Worm (Caenorhabditis elegans) whole organism, L4 larva: ENCODE measurements around the gene K09E9.1.

ENCODE experiments used
- D1046.2 ChIP-seq: fragments of 200-800 bp; sonication (Bioruptor generic); IDR thresholded peaks from 2 replicates; pipeline ENCODE4 v1.3.6; 2022; ENCODE audit warnings: missing genetic modification characterization, missing compliant biosample characterization
- R02D3.7 ChIP-seq: fragments of 150-350 bp; sonication (generic microtip); optimal IDR thresholded peaks from 3 replicates; lab custom pipeline; 2014; ENCODE audit warnings: missing biosample characterization, missing genetic modification characterization
- T20F7.1 ChIP-seq: fragments of 200-800 bp; sonication (Bioruptor generic); optimal IDR thresholded peaks from 2 replicates; lab custom pipeline; 2018; ENCODE audit warnings: mild to moderate bottlenecking, missing genetic modification characterization, missing compliant biosample characterization
- Y105C5A.15 ChIP-seq: fragments of 200-800 bp; sonication (Bioruptor generic); IDR thresholded peaks from 2 replicates; pipeline ENCODE4 v1.3.6; 2022; ENCODE audit warnings: missing genetic modification characterization, missing compliant biosample characterization
- Y48G9A.11 ChIP-seq: fragments of 200-800 bp; sonication (Bioruptor generic); IDR thresholded peaks from 2 replicates; pipeline ENCODE4 v1.3.6; 2022; ENCODE audit warnings: missing genetic modification reagents, missing genetic modification characterization, missing compliant biosample characterization
- Y5F2A.4 ChIP-seq: fragments of 200-800 bp; sonication (Bioruptor generic); optimal IDR thresholded peaks from 2 replicates; lab custom pipeline; 2018; ENCODE audit warnings: mild to moderate bottlenecking, missing genetic modification characterization, missing compliant biosample characterization
- Y75B8A.6 ChIP-seq: fragments of 200-800 bp; sonication (Bioruptor generic); IDR thresholded peaks from 2 replicates; pipeline ENCODE4 v1.3.6; 2022; ENCODE audit warnings: missing genetic modification reagents, missing genetic modification characterization, missing compliant biosample characterization
- ZK337.2 ChIP-seq: fragments of 200-800 bp; sonication (Bioruptor generic); IDR thresholded peaks from 2 replicates; pipeline ENCODE4 v1.3.6; 2022; ENCODE audit warnings: missing genetic modification reagents, missing genetic modification characterization, missing compliant biosample characterization
- aha-1 ChIP-seq: fragments of 150-350 bp; peaks from one replicate; lab custom pipeline; 2014; ENCODE audit warnings: missing biosample characterization, missing genetic modification characterization
- ama-1 ChIP-seq: fragments of 150-350 bp; optimal IDR thresholded peaks from 2 replicates; lab custom pipeline; 2014; ENCODE audit warnings: inconsistent platforms, mixed read lengths
- ceh-20 ChIP-seq: fragments of 200-800 bp; sonication (Bioruptor generic); IDR thresholded peaks from 2 replicates; pipeline ENCODE4 v1.3.6; 2022; ENCODE audit warnings: missing genetic modification reagents, missing genetic modification characterization, missing compliant biosample characterization
- ceh-32 ChIP-seq: sonication (generic microtip); optimal IDR thresholded peaks from 2 replicates; lab custom pipeline; 2016; ENCODE audit warnings: mild to moderate bottlenecking, missing genetic modification characterization, missing compliant biosample characterization; ENCODE audit not compliant: poor library complexity
- ceh-62 ChIP-seq: sonication (generic microtip); optimal IDR thresholded peaks from 2 replicates; lab custom pipeline; 2017; ENCODE audit warnings: missing biosample characterization, missing genetic modification characterization
- ces-1 ChIP-seq: fragments of 150-350 bp; sonication (generic microtip); optimal IDR thresholded peaks from 4 replicates; lab custom pipeline; 2014; ENCODE audit warnings: missing biosample characterization, missing genetic modification reagents, missing genetic modification characterization
- daf-16 ChIP-seq, 3 experiments: sonication (generic microtip); optimal IDR thresholded peaks; 2 replicates each; lab custom pipeline; 2016 to 2017; ENCODE audit warnings: missing genetic modification characterization in 3 of 3, missing genetic modification reagents in 3 of 3, mild to moderate bottlenecking in 2 of 3, missing compliant biosample characterization in 2 of 3, missing biosample characterization in 1 of 3, moderate library complexity in 1 of 3
- daf-19 ChIP-seq: fragments of 200-800 bp; sonication (Bioruptor generic); conservative IDR thresholded peaks from 2 replicates; pipeline ENCODE4 v1.3.6; 2022; ENCODE audit warnings: missing genetic modification characterization, missing compliant biosample characterization
- daf-8 ChIP-seq: fragments of 200-800 bp; sonication (Bioruptor generic); IDR thresholded peaks from 2 replicates; pipeline ENCODE4 v1.3.6; 2022; ENCODE audit warnings: missing genetic modification characterization, missing compliant biosample characterization
- dmd-6 ChIP-seq: fragments of 200-800 bp; sonication (Bioruptor generic); IDR thresholded peaks from 2 replicates; pipeline ENCODE4 v1.3.6; 2022; ENCODE audit warnings: missing genetic modification reagents, missing genetic modification characterization, missing compliant biosample characterization
- duxl-1 ChIP-seq: sonication (generic microtip); optimal IDR thresholded peaks from 2 replicates; lab custom pipeline; 2016; ENCODE audit warnings: mild to moderate bottlenecking, missing genetic modification characterization, moderate library complexity, missing compliant biosample characterization; ENCODE audit not compliant: poor library complexity
- dve-1 ChIP-seq: sonication (generic microtip); optimal IDR thresholded peaks from 2 replicates; lab custom pipeline; 2017; ENCODE audit warnings: antibody characterized with exemption, mild to moderate bottlenecking, missing genetic modification characterization, missing compliant biosample characterization; ENCODE audit not compliant: insufficient read depth
- fkh-10 ChIP-seq: fragments of 150-350 bp; optimal IDR thresholded peaks from 2 replicates; lab custom pipeline; 2014; ENCODE audit warnings: missing biosample characterization, missing genetic modification reagents, missing genetic modification characterization
- hif-1 ChIP-seq, 2 experiments: sonication (generic microtip); optimal IDR thresholded peaks; 2 replicates each; lab custom pipeline; 2016 to 2017; ENCODE audit warnings: missing compliant biosample characterization in 2 of 2, missing genetic modification characterization in 2 of 2, missing genetic modification reagents in 2 of 2, missing genotype in 2 of 2, mild to moderate bottlenecking in 1 of 2
- hlh-11 ChIP-seq: fragments of 200-800 bp; sonication (Bioruptor generic); optimal IDR thresholded peaks from 2 replicates; lab custom pipeline; 2018; ENCODE audit warnings: mild to moderate bottlenecking, missing genetic modification characterization, missing compliant biosample characterization
- jun-1 ChIP-seq: fragments of 150-350 bp; optimal IDR thresholded peaks from 2 replicates; lab custom pipeline; 2014; ENCODE audit warnings: missing biosample characterization, missing genetic modification reagents, missing genetic modification characterization
- lin-13 ChIP-seq: fragments of 150-350 bp; optimal IDR thresholded peaks from 2 replicates; lab custom pipeline; 2014; ENCODE audit warnings: missing biosample characterization, missing genetic modification reagents, missing genetic modification characterization
- lin-15B ChIP-seq: fragments of 150-350 bp; sonication (generic microtip); optimal IDR thresholded peaks from 3 replicates; lab custom pipeline; 2014; ENCODE audit warnings: missing biosample characterization, missing genetic modification characterization
- lin-38 ChIP-seq: fragments of 200-800 bp; sonication (Bioruptor generic); IDR thresholded peaks from 2 replicates; pipeline ENCODE4 v1.3.6; 2022; ENCODE audit warnings: missing genetic modification reagents, missing genetic modification characterization, missing compliant biosample characterization
- madf-5 ChIP-seq, 2 experiments: fragments of 200-800 bp; sonication (Bioruptor generic); IDR thresholded peaks; 2 replicates each; pipeline ENCODE4 v1.3.6; 2022; ENCODE audit warnings: missing compliant biosample characterization in 2 of 2, missing genetic modification characterization in 2 of 2
- mdt-29 ChIP-seq: fragments of 200-800 bp; sonication (Bioruptor generic); IDR thresholded peaks from 2 replicates; pipeline ENCODE4 v1.3.6; 2022; ENCODE audit warnings: missing genetic modification reagents, missing genetic modification characterization, missing compliant biosample characterization
- mep-1 ChIP-seq: fragments of 150-350 bp; sonication (generic microtip); optimal IDR thresholded peaks from 3 replicates; lab custom pipeline; 2014; ENCODE audit warnings: missing biosample characterization, missing genetic modification characterization
- mes-2 ChIP-seq: sonication (generic microtip); optimal IDR thresholded peaks from 2 replicates; lab custom pipeline; 2016; ENCODE audit warnings: missing genotype, mild to moderate bottlenecking, missing genetic modification characterization, missing compliant biosample characterization; ENCODE audit not compliant: poor library complexity, severe bottlenecking
- nhr-11 ChIP-seq: fragments of 150-350 bp; optimal IDR thresholded peaks from 2 replicates; lab custom pipeline; 2014; ENCODE audit warnings: missing biosample characterization, missing genetic modification characterization
- nhr-237 ChIP-seq: sonication (generic microtip); optimal IDR thresholded peaks from 2 replicates; lab custom pipeline; 2017; ENCODE audit warnings: missing biosample characterization, missing genetic modification characterization
- nhr-25 ChIP-seq: sonication (generic microtip); optimal IDR thresholded peaks from 2 replicates; lab custom pipeline; 2017; ENCODE audit warnings: missing genetic modification characterization, mild to moderate bottlenecking, missing compliant biosample characterization, antibody characterized with exemption, moderate library complexity, borderline replicate concordance; ENCODE audit not compliant: insufficient read depth
- nhr-28 ChIP-seq: fragments of 150-350 bp; optimal IDR thresholded peaks from 2 replicates; lab custom pipeline; 2014; ENCODE audit warnings: missing biosample characterization, missing genetic modification characterization
- nhr-77 ChIP-seq: fragments of 150-350 bp; optimal IDR thresholded peaks from 2 replicates; lab custom pipeline; 2014; ENCODE audit warnings: missing biosample characterization, missing genetic modification characterization
- pha-4 ChIP-seq, 2 experiments: fragments of 150-350 bp in 1 of 2; fragments of 200-800 bp in 1 of 2; sonication (Bioruptor generic) in 1 of 2; IDR thresholded peaks in 1 of 2; optimal IDR thresholded peaks in 1 of 2; 2 replicates each; pipeline versions ENCODE4 v1.3.6 to Lab custom; 2014 to 2022; ENCODE audit warnings: missing genetic modification characterization in 2 of 2, missing genetic modification reagents in 2 of 2, missing biosample characterization in 1 of 2, missing compliant biosample characterization in 1 of 2
- php-3 ChIP-seq: fragments of 200-800 bp; sonication (Bioruptor generic); IDR thresholded peaks from 2 replicates; pipeline ENCODE4 v1.3.6; 2022; ENCODE audit warnings: missing genetic modification reagents, missing genetic modification characterization, missing compliant biosample characterization
- rbr-2 ChIP-seq: sonication (generic microtip); optimal IDR thresholded peaks from 2 replicates; lab custom pipeline; 2016; ENCODE audit warnings: missing genotype, missing genetic modification characterization, missing compliant biosample characterization
- set-16 ChIP-seq: fragments of 200-800 bp; sonication (Bioruptor generic); IDR thresholded peaks from 2 replicates; pipeline ENCODE4 v1.3.6; 2022; ENCODE audit warnings: missing genetic modification reagents, missing genetic modification characterization, missing compliant biosample characterization
- snpc-1.2 ChIP-seq: fragments of 200-800 bp; sonication (Bioruptor generic); IDR thresholded peaks from 2 replicates; pipeline ENCODE4 v1.3.6; 2022; ENCODE audit warnings: missing genetic modification reagents, missing genetic modification characterization, missing compliant biosample characterization
- spr-1 ChIP-seq: sonication (generic microtip); optimal IDR thresholded peaks from 2 replicates; lab custom pipeline; 2016; ENCODE audit warnings: mild to moderate bottlenecking, missing genetic modification characterization, missing compliant biosample characterization
- spr-3 ChIP-seq: fragments of 200-800 bp; sonication (Bioruptor generic); optimal IDR thresholded peaks from 2 replicates; lab custom pipeline; 2018; ENCODE audit warnings: mild to moderate bottlenecking, missing genetic modification characterization, missing compliant biosample characterization
- tra-1 ChIP-seq: fragments of 200-800 bp; sonication (Bioruptor generic); IDR thresholded peaks from 2 replicates; pipeline ENCODE4 v1.3.6; 2022; ENCODE audit warnings: missing genetic modification reagents, missing genetic modification characterization, missing compliant biosample characterization
- unc-62 ChIP-seq, 3 experiments: fragments of 150-350 bp in 1 of 3; sonication (generic microtip); optimal IDR thresholded peaks in 2 of 3; peaks in 1 of 3; 1 replicate in 1 of 3; 2 replicates in 2 of 3; lab custom pipeline; 2014 to 2017; ENCODE audit warnings: missing biosample characterization in 3 of 3, missing genetic modification characterization in 3 of 3, missing genetic modification reagents in 3 of 3, missing genotype in 1 of 3
- zip-11 ChIP-seq: fragments of 200-800 bp; sonication (Bioruptor generic); IDR thresholded peaks from 2 replicates; pipeline ENCODE4 v1.3.6; 2022; ENCODE audit warnings: missing genetic modification characterization, missing compliant biosample characterization
- zip-2 ChIP-seq: fragments of 150-350 bp; optimal IDR thresholded peaks from 2 replicates; lab custom pipeline; 2014; ENCODE audit warnings: missing biosample characterization, missing genetic modification characterization
- ztf-11 ChIP-seq: fragments of 150-350 bp; optimal IDR thresholded peaks from 2 replicates; lab custom pipeline; 2014; ENCODE audit warnings: missing biosample characterization, missing genetic modification characterization

K09E9.1 gene

ce11 chrX:15617168-15617567 is 3.1 kb upstream of the K09E9.1 start (continued):
- no peak for TF ChIP-seq spr-1 (tag; lab: Kevin White, UChicago)
- no peak for TF ChIP-seq nhr-237
- TF ChIP-seq ama-1 (lab: Kevin White, UChicago): no peak
- TF ChIP-seq Y5F2A.4 (GFP tag; lab: Kevin White, UChicago): no peak
- TF ChIP-seq Y105C5A.15: no peak
- TF ChIP-seq jun-1: no peak
- TF ChIP-seq nhr-28: no peak
- TF ChIP-seq spr-3: no peak
- no peak for TF ChIP-seq Y48G9A.11
- TF ChIP-seq D1046.2 (GFP tag; lab: Robert Waterston, UW): no peak
- no peak for TF ChIP-seq ztf-11 (tag; lab: Kevin White, UChicago)
- no peak for TF ChIP-seq php-3 (GFP tag; lab: Robert Waterston, UW)
- TF ChIP-seq aha-1 (tag; lab: Kevin White, UChicago): peak; percentile 57
- no peak for TF ChIP-seq daf-19 (GFP tag; lab: Robert Waterston, UW)
- no peak for TF ChIP-seq pha-4 (GFP tag; IDR thresholded peaks at IDR 0.05; lab: Robert Waterston, UW)
- TF ChIP-seq pha-4 (tag; optimal IDR thresholded peaks at IDR 0.05; lab: Kevin White, UChicago): no peak
- peak; percentile 22 for TF ChIP-seq mep-1 (tag; lab: Kevin White, UChicago)
- TF ChIP-seq dve-1 (tag; lab: Kevin White, UChicago): peak; percentile 58
- no peak for TF ChIP-seq fkh-10 (GFP tag; lab: Kevin White, UChicago)
- TF ChIP-seq lin-13 (GFP tag; lab: Kevin White, UChicago): no peak
- no peak for TF ChIP-seq zip-11
- TF ChIP-seq tra-1 (GFP tag; lab: Robert Waterston, UW): no peak
- no peak for TF ChIP-seq Y75B8A.6 (GFP tag; lab: Robert Waterston, UW)
- TF ChIP-seq, all 104 proteins: peak for 9

ce11 chrX:15619273-15619672 is 1.0 kb upstream of the K09E9.1 start:
- TF ChIP-seq ces-1 (GFP tag; lab: Kevin White, UChicago) (no peak), ceh-62 (tag; lab: Kevin White, UChicago) (no peak), T20F7.1 (GFP tag; lab: Kevin White, UChicago) (no peak), ceh-20 (GFP tag; lab: Robert Waterston, UW) (0 out of 2 replicates have a peak, but pooled peaks have one; percentile 33), hif-1 (tag; optimal IDR thresholded peaks at IDR 0.05; lab: Kevin White, UChicago) (no peak), lin-38 (GFP tag; lab: Robert Waterston, UW) (peak; percentile 46), ceh-32 (no peak), Y105C5A.15 (0 out of 2 replicates have a peak, but pooled peaks have one; percentile 48), zip-2 (no peak), nhr-25 (tag; lab: Kevin White, UChicago) (no peak), mes-2 (tag; lab: Kevin White, UChicago) (peak; percentile 46), snpc-1.2 (GFP tag; lab: Robert Waterston, UW) (peak; percentile 68), mdt-29 (GFP tag; lab: Robert Waterston, UW) (no peak), set-16 (GFP tag; lab: Robert Waterston, UW) (no peak), lin-13 (GFP tag; lab: Kevin White, UChicago) (peak; percentile 17), hlh-11 (tag; lab: Kevin White, UChicago) (peak; percentile 32), unc-62 (GFP tag; optimal IDR thresholded peaks at IDR 0.05 in 1 of 2; lab: Kevin White, UChicago) (no peak), unc-62 (tag; optimal IDR thresholded peaks at IDR 0.05; lab: Kevin White, UChicago) (no peak), Y48G9A.11 (no peak), spr-1 (tag; lab: Kevin White, UChicago) (no peak), madf-5 (GFP tag; IDR thresholded peaks at IDR 0.05; lab: Robert Waterston, UW) (no peak), ZK337.2 (no peak), daf-8 (no peak), R02D3.7 (no peak), nhr-11 (tag; lab: Kevin White, UChicago) (no peak), rbr-2 (tag; lab: Kevin White, UChicago) (no peak), lin-15B (tag; lab: Kevin White, UChicago) (no peak), dmd-6 (GFP tag; lab: Robert Waterston, UW) (peak; percentile 52), daf-16 (GFP tag; optimal IDR thresholded peaks at IDR 0.05; lab: Kevin White, UChicago) (peak in 1 of 2 experiments; percentile 52), daf-16 (tag; optimal IDR thresholded peaks at IDR 0.05; lab: Kevin White, UChicago) (peak; percentile 50), dve-1 (tag; lab: Kevin White, UChicago) (peak; percentile 72), aha-1 (tag; lab: Kevin White, UChicago) (no peak), nhr-77 (tag; lab: Kevin White, UChicago) (no peak), duxl-1 (peak; percentile 49)
